Fruit fly (Drosophila melanogaster): ENCODE results near the gene CG6753.

DNA sequence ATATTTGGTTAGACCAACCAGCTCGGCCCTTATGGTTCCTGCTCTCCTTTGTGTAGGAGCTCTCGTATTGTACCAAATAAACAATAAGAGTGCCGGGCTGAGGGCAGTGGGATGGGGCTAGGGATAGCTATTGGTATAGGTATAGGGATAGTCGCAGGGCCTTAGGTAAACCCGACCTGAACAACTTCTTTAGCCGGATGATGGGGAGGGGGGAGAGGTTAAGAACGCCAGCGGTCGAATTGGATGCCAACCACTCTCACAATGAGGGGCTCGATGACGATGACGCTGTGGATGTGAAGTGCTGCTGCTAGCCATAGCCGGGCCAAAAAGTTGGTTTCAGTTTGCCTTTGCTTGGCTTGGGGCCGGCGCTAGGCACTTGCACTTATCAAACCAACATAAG lies 5.1 kb upstream of the CG6753 start:
- TF ChIP-seq EcR (GFP tag; optimal IDR thresholded peaks at IDR 0.05) (no peak), CG15710 (tag; optimal IDR thresholded peaks at IDR 0.05) (no peak), Snoo (tag; optimal IDR thresholded peaks at IDR 0.05) (no peak), CG17806 (tag; optimal IDR thresholded peaks at IDR 0.05) (no peak), CG14655 (GFP tag; optimal IDR thresholded peaks at IDR 0.05) (no peak), Pif1B (GFP tag; optimal IDR thresholded peaks at IDR 0.05) (no peak), CG4496 (GFP tag; IDR thresholded peaks at IDR 0.05) (no peak), CG10348 (GFP tag; IDR thresholded peaks at IDR 0.05) (no peak), CG8159 (tag; optimal IDR thresholded peaks at IDR 0.05) (no peak), rn (GFP tag; IDR thresholded peaks at IDR 0.05) (no peak), CG12605 (GFP tag; IDR thresholded peaks at IDR 0.05) (no peak)
